Worm (Caenorhabditis elegans) whole organism, late embryonic: ENCODE measurements around the gene C34B4.2.

Source experiments
- Y22D7AL.16 ChIP-seq: sonication (generic microtip); optimal IDR thresholded peaks from 2 replicates; lab custom pipeline; 2016; ENCODE audit warnings: missing genetic modification characterization, missing compliant biosample characterization
- ahr-1 ChIP-seq: sonication (generic microtip); optimal IDR thresholded peaks from 2 replicates; lab custom pipeline; 2016; ENCODE audit warnings: missing genetic modification characterization, missing compliant biosample characterization
- ama-1 ChIP-seq: fragments of 150-350 bp; optimal IDR thresholded peaks from 2 replicates; lab custom pipeline; 2014
- ceh-48 ChIP-seq: sonication (generic microtip); optimal IDR thresholded peaks from 2 replicates; lab custom pipeline; 2016; ENCODE audit warnings: missing genetic modification characterization, inconsistent platforms, missing compliant biosample characterization
- che-1 ChIP-seq: sonication (generic microtip); optimal IDR thresholded peaks from 2 replicates; lab custom pipeline; 2016; ENCODE audit warnings: mild to moderate bottlenecking, missing genetic modification characterization, missing compliant biosample characterization
- ets-4 ChIP-seq: sonication (generic microtip); optimal IDR thresholded peaks from 2 replicates; lab custom pipeline; 2016; ENCODE audit warnings: missing genetic modification characterization, missing compliant biosample characterization
- fax-1 ChIP-seq: sonication (generic microtip); optimal IDR thresholded peaks from 2 replicates; lab custom pipeline; 2016; ENCODE audit warnings: missing genotype, missing genetic modification characterization, missing compliant biosample characterization
- fkh-10 ChIP-seq: fragments of 150-350 bp; optimal IDR thresholded peaks from 2 replicates; lab custom pipeline; 2014; ENCODE audit warnings: missing biosample characterization, missing genetic modification reagents, missing genetic modification characterization
- lim-6 ChIP-seq: sonication (generic microtip); optimal IDR thresholded peaks from 2 replicates; lab custom pipeline; 2016; ENCODE audit warnings: missing genetic modification characterization, missing compliant biosample characterization
- lin-11 ChIP-seq: fragments of 200-800 bp; sonication (Bioruptor generic); optimal IDR thresholded peaks from 2 replicates; lab custom pipeline; 2018; ENCODE audit warnings: mild to moderate bottlenecking, missing genetic modification characterization, missing compliant biosample characterization
- pag-3 ChIP-seq: sonication (generic microtip); optimal IDR thresholded peaks from 2 replicates; lab custom pipeline; 2016; ENCODE audit warnings: missing compliant biosample characterization, missing genetic modification characterization, borderline replicate concordance
- sox-2 ChIP-seq: fragments of 200-800 bp; sonication (Bioruptor generic); IDR thresholded peaks from 2 replicates; pipeline ENCODE4 v1.3.6; 2022; ENCODE audit warnings: missing genetic modification reagents, missing genetic modification characterization, missing compliant biosample characterization
- sox-4 ChIP-seq: sonication (generic microtip); optimal IDR thresholded peaks from 2 replicates; lab custom pipeline; 2017; ENCODE audit warnings: mild to moderate bottlenecking, missing genetic modification characterization, inconsistent platforms, missing compliant biosample characterization

DNA sequence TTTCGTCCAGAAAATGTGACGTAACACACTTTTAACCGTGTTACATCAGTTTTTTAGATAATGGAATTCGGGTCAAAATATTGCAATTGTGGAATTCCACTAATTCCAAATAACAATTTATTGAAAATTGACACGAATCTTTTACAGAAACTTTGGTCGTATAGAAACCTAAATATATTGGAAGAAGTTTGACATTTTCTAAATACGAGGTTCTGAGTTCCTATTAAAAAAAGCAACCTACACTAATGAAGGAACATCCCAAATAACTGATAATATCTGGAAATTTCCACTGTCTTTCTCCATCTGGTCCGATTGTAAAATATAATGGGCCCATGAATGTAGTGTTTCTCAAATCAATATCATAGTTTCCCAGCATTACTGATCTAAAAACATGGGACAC, 38.4 kb downstream of the C34B4.2 start:
- no peak for TF ChIP-seq ceh-48 (tag; lab: Kevin White, UChicago)
- TF ChIP-seq Y22D7AL.16 (tag; lab: Kevin White, UChicago): no peak
- no peak for TF ChIP-seq sox-2 (GFP tag; lab: Robert Waterston, UW)
- TF ChIP-seq fkh-10 (GFP tag; lab: Kevin White, UChicago): no peak
- TF ChIP-seq pag-3 (tag; lab: Kevin White, UChicago): no peak
- no peak for TF ChIP-seq ahr-1 (tag; lab: Kevin White, UChicago)
- no peak for TF ChIP-seq ets-4 (tag; lab: Kevin White, UChicago)
- no peak for TF ChIP-seq lim-6 (tag; lab: Kevin White, UChicago)
- TF ChIP-seq ama-1: no peak
- TF ChIP-seq che-1 (tag; lab: Kevin White, UChicago): no peak
- no peak for TF ChIP-seq lin-11 (tag; lab: Kevin White, UChicago)
- no peak for TF ChIP-seq fax-1 (tag; lab: Kevin White, UChicago)
- no peak for TF ChIP-seq sox-4 (tag; lab: Kevin White, UChicago)
